Worm (Caenorhabditis elegans): ENCODE measurements around the gene F36D3.1.

ce11 chrV:16522242-16522641 is 23.1 kb downstream of the F36D3.1 start, which contains the start of gene srw-34:
- no peak for TF ChIP-seq nhr-77 (tag; optimal IDR thresholded peaks at IDR 0.05)
- TF ChIP-seq aha-1 (tag; optimal IDR thresholded peaks at IDR 0.05) = no peak
- no peak for TF ChIP-seq fkh-8 (tag; optimal IDR thresholded peaks at IDR 0.05)
- no peak for TF ChIP-seq lin-15B (tag; optimal IDR thresholded peaks at IDR 0.05)
- no peak for TF ChIP-seq rnt-1 (tag; optimal IDR thresholded peaks at IDR 0.05)
- TF ChIP-seq nhr-12 (tag; optimal IDR thresholded peaks at IDR 0.05) = no peak
- TF ChIP-seq elt-2 (tag; optimal IDR thresholded peaks at IDR 0.05) = no peak
- TF ChIP-seq zag-1 (tag; optimal IDR thresholded peaks at IDR 0.05) = no peak
- no peak for TF ChIP-seq ces-1 (GFP tag; optimal IDR thresholded peaks at IDR 0.05)
